Comparison of ENCODE assay signal across 1 worm cellular context in genomic region chrII:12088833-12089232, ce11.
TF ChIP-seq lines count a peak whose summit lies in the region.

Gene cnt-1, minus strand, starts transcription at chrII:12088868.

TF ChIP-seq in whole organism, young adult, 124 proteins besides CTCF, POLR2A, EP300 and RAD21 (continued from another document):
- peak; percentile 20 for TF ChIP-seq snpc-3.4 (tag; optimal IDR thresholded peaks at IDR 0.05; lab: Kevin White, UChicago)
- peak; percentile 56 for TF ChIP-seq F33H1.4 (GFP tag; IDR thresholded peaks at IDR 0.05; lab: Robert Waterston, UW)
- TF ChIP-seq attf-6 (GFP tag; IDR thresholded peaks at IDR 0.05; lab: Robert Waterston, UW), result no peak
- TF ChIP-seq dpl-1 (GFP tag; optimal IDR thresholded peaks at IDR 0.05; lab: Kevin White, UChicago), result peak; percentile 15
- TF ChIP-seq ZK185.1 (tag; optimal IDR thresholded peaks at IDR 0.05; lab: Kevin White, UChicago; ENCODE audit: poor library complexity, severe bottlenecking), result no peak
- no peak for TF ChIP-seq tlf-1 (GFP tag; optimal IDR thresholded peaks at IDR 0.05; lab: Kevin White, UChicago)
- no peak for TF ChIP-seq F10E7.11 (tag; optimal IDR thresholded peaks at IDR 0.05; lab: Kevin White, UChicago)
- no peak for TF ChIP-seq repo-1 (tag; optimal IDR thresholded peaks at IDR 0.05; lab: Kevin White, UChicago)
- no peak for TF ChIP-seq nhr-90 (tag; optimal IDR thresholded peaks at IDR 0.05; lab: Kevin White, UChicago)
- TF ChIP-seq snpc-1.1 (tag; optimal IDR thresholded peaks at IDR 0.05; lab: Kevin White, UChicago; ENCODE audit: insufficient read depth), result no peak
- TF ChIP-seq hmg-20 (GFP tag; IDR thresholded peaks at IDR 0.05; lab: Robert Waterston, UW), result no peak
- no peak; the same call in 1 of the 2 replicates for TF ChIP-seq madf-6 (GFP tag; IDR thresholded peaks at IDR 0.05; lab: Robert Waterston, UW)
- TF ChIP-seq dpff-1 (tag; optimal IDR thresholded peaks at IDR 0.05; lab: Kevin White, UChicago), result no peak
- TF ChIP-seq gei-17 (GFP tag; optimal IDR thresholded peaks at IDR 0.05; lab: Kevin White, UChicago), result no peak
- no peak for TF ChIP-seq chd-7 (tag; optimal IDR thresholded peaks at IDR 0.05; lab: Kevin White, UChicago)
- TF ChIP-seq C17E4.6 (GFP tag; IDR thresholded peaks at IDR 0.05; lab: Robert Waterston, UW), result no peak
- TF ChIP-seq bed-1 (GFP tag; IDR thresholded peaks at IDR 0.05; lab: Robert Waterston, UW), result no peak
- TF ChIP-seq lin-26 (GFP tag; IDR thresholded peaks at IDR 0.05; lab: Robert Waterston, UW), result no peak
- TF ChIP-seq ztf-6 (GFP tag; IDR thresholded peaks at IDR 0.05; lab: Robert Waterston, UW), result no peak
TF ChIP-seq in whole organism, young adult: peak in this region for 12.
